Fruit fly (Drosophila melanogaster) whole organism, embryonic: ENCODE measurements around the gene CG10185.

Experiments used
- Asciz ChIP-seq: fragments of 200-800 bp; sonication (Bioruptor generic); optimal IDR thresholded peaks from 2 replicates; lab custom pipeline; 2017; ENCODE audit warnings: missing biosample characterization, mild to moderate bottlenecking, missing genetic modification characterization, missing genetic modification reagents
- Awh ChIP-seq: fragments of 200-800 bp; sonication (Bioruptor generic); IDR thresholded peaks from 2 replicates; pipeline ENCODE4, ENCODE4 v1.3.6; 2022; ENCODE audit warnings: missing biosample characterization, missing genetic modification characterization
- Blimp-1 ChIP-seq: fragments of 200-800 bp; sonication (Bioruptor generic); optimal IDR thresholded peaks from 3 replicates; lab custom pipeline; 2018; ENCODE audit warnings: missing biosample characterization, missing genetic modification characterization, mild to moderate bottlenecking, moderate library complexity, missing genetic modification reagents
- BtbVII ChIP-seq: fragments of 200-800 bp; sonication (Bioruptor generic); optimal IDR thresholded peaks from 3 replicates; lab custom pipeline; 2017; ENCODE audit warnings: missing biosample characterization, mild to moderate bottlenecking, missing genetic modification characterization
- CG10147 ChIP-seq: fragments of 200-800 bp; sonication (Bioruptor generic); optimal IDR thresholded peaks from 2 replicates; lab custom pipeline; 2019; ENCODE audit warnings: missing biosample characterization, mild to moderate bottlenecking, missing genetic modification characterization, moderate library complexity
- CG10431 ChIP-seq: fragments of 200-800 bp; sonication (Bioruptor generic); optimal IDR thresholded peaks from 3 replicates; lab custom pipeline; 2018; ENCODE audit warnings: missing biosample characterization, mild to moderate bottlenecking, missing genetic modification characterization
- CG12071 ChIP-seq: fragments of 200-800 bp; sonication (Bioruptor generic); optimal IDR thresholded peaks from 3 replicates; lab custom pipeline; 2018; ENCODE audit warnings: missing biosample characterization, mild to moderate bottlenecking, missing genetic modification characterization
- CG14710 ChIP-seq: fragments of 200-800 bp; sonication (Bioruptor generic); optimal IDR thresholded peaks from 3 replicates; lab custom pipeline; 2019; ENCODE audit warnings: missing biosample characterization, mild to moderate bottlenecking, missing genetic modification characterization, moderate library complexity
- CG15601 ChIP-seq: fragments of 200-800 bp; sonication (Bioruptor generic); optimal IDR thresholded peaks from 3 replicates; lab custom pipeline; 2019; ENCODE audit warnings: missing biosample characterization, mild to moderate bottlenecking, missing genetic modification characterization, moderate library complexity
- CG18262 ChIP-seq: fragments of 200-800 bp; optimal IDR thresholded peaks from 3 replicates; lab custom pipeline; 2019; ENCODE audit warnings: missing biosample characterization, mild to moderate bottlenecking, missing genetic modification characterization, moderate library complexity
- CG2202 ChIP-seq: fragments of 200-800 bp; sonication (Bioruptor generic); optimal IDR thresholded peaks from 2 replicates; lab custom pipeline; 2018; ENCODE audit warnings: missing biosample characterization, mild to moderate bottlenecking, missing genetic modification characterization
- CG32772 ChIP-seq: fragments of 200-800 bp; sonication (Bioruptor generic); IDR thresholded peaks from 2 replicates; pipeline ENCODE4 v1.3.6; 2022; ENCODE audit warnings: missing biosample characterization, missing genetic modification characterization
- CG33557 ChIP-seq: fragments of 200-800 bp; sonication (Bioruptor generic); optimal IDR thresholded peaks from 2 replicates; lab custom pipeline; 2019; ENCODE audit warnings: missing biosample characterization, mild to moderate bottlenecking, missing genetic modification characterization, moderate library complexity
- CG3726 ChIP-seq: fragments of 200-800 bp; sonication (Bioruptor generic); IDR thresholded peaks from 3 replicates; pipeline ENCODE4, ENCODE4 v1.3.6; 2022; ENCODE audit warnings: missing biosample characterization, missing genetic modification characterization
- CG6765 ChIP-seq: fragments of 200-800 bp; sonication (Bioruptor generic); optimal IDR thresholded peaks from 3 replicates; lab custom pipeline; 2017; ENCODE audit warnings: missing biosample characterization, mild to moderate bottlenecking, missing genetic modification characterization
- CG7556 ChIP-seq: fragments of 200-800 bp; sonication (Bioruptor generic); optimal IDR thresholded peaks from 2 replicates; lab custom pipeline; 2017; ENCODE audit warnings: missing biosample characterization, mild to moderate bottlenecking, missing genetic modification characterization
- Hmx ChIP-seq: fragments of 200-800 bp; sonication (Bioruptor generic); optimal IDR thresholded peaks from 2 replicates; lab custom pipeline; 2016; ENCODE audit warnings: missing biosample characterization, missing genetic modification characterization
- Jarid2 ChIP-seq: fragments of 200-800 bp; sonication (Bioruptor generic); optimal IDR thresholded peaks from 3 replicates; lab custom pipeline; 2017; ENCODE audit warnings: mild to moderate bottlenecking, missing biosample characterization, missing genetic modification reagents, missing genetic modification characterization
- Pdp1 ChIP-seq, 2 experiments: fragments of 200-800 bp; sonication (Bioruptor generic); optimal IDR thresholded peaks; 3 replicates each; lab custom pipeline; 2016; ENCODE audit warnings: missing biosample characterization in 2 of 2, missing genetic modification characterization in 2 of 2, mild to moderate bottlenecking in 1 of 2, moderate library complexity in 1 of 2
- Taf1 ChIP-seq: fragments of 200-800 bp; sonication (Bioruptor generic); IDR thresholded peaks from 2 replicates; pipeline ENCODE4 v1.3.6; 2022; ENCODE audit warnings: missing biosample characterization, missing genetic modification characterization
- Vsx1 ChIP-seq: fragments of 200-800 bp; sonication (Bioruptor generic); optimal IDR thresholded peaks from 2 replicates; lab custom pipeline; 2017; ENCODE audit warnings: missing biosample characterization, mild to moderate bottlenecking, missing genetic modification characterization, missing genetic modification reagents
- abd-A ChIP-seq: fragments of 200-800 bp; sonication (Bioruptor generic); optimal IDR thresholded peaks from 3 replicates; lab custom pipeline; 2019; ENCODE audit warnings: missing biosample characterization, mild to moderate bottlenecking, missing genetic modification characterization, moderate library complexity
- bcd ChIP-seq: fragments of 200-800 bp; sonication (Bioruptor generic); optimal IDR thresholded peaks from 2 replicates; lab custom pipeline; 2017; ENCODE audit warnings: missing biosample characterization, mild to moderate bottlenecking, missing genetic modification characterization
- bsh ChIP-seq, 2 experiments: fragments of 200-800 bp; sonication (Bioruptor generic); optimal IDR thresholded peaks; 2 replicates each; lab custom pipeline; 2017 to 2018; ENCODE audit warnings: mild to moderate bottlenecking in 2 of 2, missing biosample characterization in 2 of 2, missing genetic modification characterization in 2 of 2, moderate library complexity in 1 of 2
- crol ChIP-seq: fragments of 200-800 bp; sonication (Bioruptor generic); IDR thresholded peaks from 2 replicates; pipeline ENCODE4 v1.3.6; 2022; ENCODE audit warnings: missing biosample characterization, missing genetic modification characterization
- disco-r ChIP-seq: fragments of 200-800 bp; sonication (Bioruptor generic); optimal IDR thresholded peaks from 2 replicates; lab custom pipeline; 2016; ENCODE audit warnings: missing biosample characterization, missing genetic modification characterization
- dmrt99B ChIP-seq: fragments of 200-800 bp; sonication (Bioruptor generic); optimal IDR thresholded peaks from 2 replicates; lab custom pipeline; 2018; ENCODE audit warnings: missing biosample characterization, mild to moderate bottlenecking, missing genetic modification characterization, moderate library complexity
- ewg ChIP-seq: fragments of 200-800 bp; sonication (Bioruptor generic); optimal IDR thresholded peaks from 3 replicates; lab custom pipeline; 2017; ENCODE audit warnings: mild to moderate bottlenecking, missing biosample characterization, missing genetic modification reagents, missing genetic modification characterization
- gcm ChIP-seq: fragments of 200-800 bp; sonication (Bioruptor generic); optimal IDR thresholded peaks from 2 replicates; lab custom pipeline; 2019; ENCODE audit warnings: missing biosample characterization, mild to moderate bottlenecking, missing genetic modification characterization, moderate library complexity
- gsb-n ChIP-seq: fragments of 200-800 bp; sonication (Bioruptor generic); optimal IDR thresholded peaks from 3 replicates; lab custom pipeline; 2018; ENCODE audit warnings: missing biosample characterization, mild to moderate bottlenecking, missing genetic modification characterization
- ken ChIP-seq: fragments of 200-800 bp; sonication (Bioruptor generic); IDR thresholded peaks from 3 replicates; pipeline ENCODE4 v1.3.6; 2022; ENCODE audit warnings: missing biosample characterization, missing genetic modification characterization
- kni ChIP-seq: fragments of 200-800 bp; sonication (Bioruptor generic); optimal IDR thresholded peaks from 3 replicates; lab custom pipeline; 2017; ENCODE audit warnings: mild to moderate bottlenecking, missing biosample characterization, missing genetic modification reagents, missing genetic modification characterization
- knrl ChIP-seq: fragments of 200-800 bp; sonication (Bioruptor generic); IDR thresholded peaks from 3 replicates; pipeline ENCODE4 v1.3.6; 2022; ENCODE audit warnings: missing biosample characterization, missing genetic modification characterization; ENCODE audit not compliant: partially characterized antibody
- lola ChIP-seq, 3 experiments: fragments of >200 bp in 2 of 3; fragments of 200-800 bp in 1 of 3; sonication (Bioruptor generic) in 1 of 3; optimal IDR thresholded peaks; 2 replicates each; lab custom pipeline; 2017 to 2019; ENCODE audit warnings: missing biosample characterization in 3 of 3, missing genetic modification characterization in 3 of 3, mild to moderate bottlenecking in 1 of 3, moderate library complexity in 1 of 3
- nerfin-1 ChIP-seq: fragments of 200-800 bp; sonication (Bioruptor generic); optimal IDR thresholded peaks from 3 replicates; lab custom pipeline; 2019; ENCODE audit warnings: missing biosample characterization, mild to moderate bottlenecking, missing genetic modification characterization, moderate library complexity
- nerfin-2 ChIP-seq: fragments of 200-800 bp; sonication (Bioruptor generic); IDR thresholded peaks from 2 replicates; pipeline ENCODE4 v1.3.6; 2022; ENCODE audit warnings: missing biosample characterization, missing genetic modification characterization; ENCODE audit not compliant: partially characterized antibody
- oc ChIP-seq: fragments of 200-800 bp; sonication (Bioruptor generic); optimal IDR thresholded peaks from 2 replicates; lab custom pipeline; 2018; ENCODE audit warnings: missing biosample characterization, mild to moderate bottlenecking, missing genetic modification characterization, moderate library complexity
- otp ChIP-seq: fragments of 200-800 bp; sonication (Bioruptor generic); IDR thresholded peaks from 3 replicates; pipeline ENCODE4, ENCODE4 v1.3.6; 2022; ENCODE audit warnings: missing biosample characterization, missing genetic modification characterization
- pros ChIP-seq: fragments of 200-800 bp; sonication (Bioruptor generic); optimal IDR thresholded peaks from 3 replicates; lab custom pipeline; 2019; ENCODE audit warnings: missing biosample characterization, mild to moderate bottlenecking, missing genetic modification characterization, moderate library complexity
- ro ChIP-seq: fragments of 200-800 bp; sonication (Bioruptor generic); IDR thresholded peaks from 2 replicates; pipeline ENCODE4 v1.3.6; 2022; ENCODE audit warnings: missing biosample characterization, missing genetic modification characterization
- row ChIP-seq: fragments of 200-800 bp; sonication (Bioruptor generic); IDR thresholded peaks from 3 replicates; pipeline ENCODE4 v1.3.6; 2022; ENCODE audit warnings: missing biosample characterization, missing genetic modification characterization
- schlank ChIP-seq: fragments of 200-800 bp; sonication (Bioruptor generic); optimal IDR thresholded peaks from 2 replicates; lab custom pipeline; 2018; ENCODE audit warnings: missing biosample characterization, mild to moderate bottlenecking, missing genetic modification characterization
- sd ChIP-seq: fragments of 200-800 bp; sonication (Bioruptor generic); optimal IDR thresholded peaks from 3 replicates; lab custom pipeline; 2018; ENCODE audit warnings: missing biosample characterization, mild to moderate bottlenecking, missing genetic modification characterization, moderate library complexity
- sens ChIP-seq: fragments of 200-800 bp; sonication (Bioruptor generic); peaks from one replicate; lab custom pipeline; 2016; ENCODE audit warnings: missing biosample characterization, missing genetic modification characterization
- tup ChIP-seq: fragments of 200-800 bp; sonication (Bioruptor generic); optimal IDR thresholded peaks from 2 replicates; lab custom pipeline; 2016; ENCODE audit warnings: missing biosample characterization, mild to moderate bottlenecking, missing genetic modification characterization, moderate library complexity
- vfl ChIP-seq: fragments of 200-800 bp; sonication (Bioruptor generic); optimal IDR thresholded peaks from 2 replicates; lab custom pipeline; 2016; ENCODE audit warnings: missing biosample characterization, missing genetic modification characterization
- vvl ChIP-seq: fragments of 200-800 bp; sonication (Bioruptor generic); IDR thresholded peaks from 2 replicates; pipeline ENCODE4 v1.3.6; 2022; ENCODE audit warnings: missing biosample characterization, missing genetic modification characterization

The CG10185 gene

dm6 chr3R:16082384-16082783, 15.0 kb upstream of the CG10185 start:
- peak in 1 of 2 experiments; percentile 93 for TF ChIP-seq Pdp1 (GFP tag; optimal IDR thresholded peaks at IDR 0.05; lab: Kevin White, UChicago)
- peak; percentile 2 for TF ChIP-seq gcm
- peak; percentile 1 for TF ChIP-seq CG14710 (tag; lab: Kevin White, UChicago)
- TF ChIP-seq CG18262 (tag; lab: Kevin White, UChicago), result peak; percentile 22
- TF ChIP-seq CG10431 (GFP tag; lab: Kevin White, UChicago), result peak; percentile 46
- peak; percentile 72 for TF ChIP-seq CG33557 (GFP tag; lab: Kevin White, UChicago)
- peak in 1 of 2 experiments; percentile 32 for TF ChIP-seq bsh (GFP tag; optimal IDR thresholded peaks at IDR 0.05; lab: Kevin White, UChicago)
- TF ChIP-seq CG6765 (GFP tag; lab: Kevin White, UChicago), result no peak
- no peak for TF ChIP-seq Jarid2 (GFP tag; lab: Kevin White, UChicago)
- TF ChIP-seq lola (GFP tag; optimal IDR thresholded peaks at IDR 0.05; lab: Kevin White, UChicago), result peak in 1 of 3 experiments; percentile 3
- peak; percentile 49 for TF ChIP-seq gsb-n
- TF ChIP-seq ken (GFP tag; lab: Robert Waterston, UW), result 0 out of 3 replicates have a peak, but pooled peaks have one; percentile 21
- TF ChIP-seq abd-A (tag; lab: Kevin White, UChicago), result peak; percentile 43
- peak; percentile 81 for TF ChIP-seq Awh (GFP tag; lab: Robert Waterston, UW)
- no peak for TF ChIP-seq BtbVII
- peak; percentile 30; the same call in 1 of the 2 replicates for TF ChIP-seq crol
- TF ChIP-seq sd (tag; lab: Kevin White, UChicago), result peak; percentile 5
- no peak for TF ChIP-seq knrl (GFP tag; lab: Robert Waterston, UW)
- TF ChIP-seq Blimp-1, result peak; percentile 100
- TF ChIP-seq Taf1, result no peak
- TF ChIP-seq kni (GFP tag; lab: Kevin White, UChicago), result peak; percentile 85
- TF ChIP-seq Vsx1 (GFP tag; lab: Kevin White, UChicago), result peak; percentile 50
- TF ChIP-seq CG12071 (GFP tag; lab: Kevin White, UChicago), result no peak
- peak; percentile 21 for TF ChIP-seq CG2202
- TF ChIP-seq oc (tag; lab: Kevin White, UChicago), result peak; percentile 39
- 0 out of 2 replicates have a peak, but pooled peaks have one; percentile 31 for TF ChIP-seq vvl
- peak; percentile 25 for TF ChIP-seq CG15601 (tag; lab: Kevin White, UChicago)
- TF ChIP-seq tup (GFP tag; lab: Kevin White, UChicago), result no peak
- TF ChIP-seq, all 482 proteins: peak for 21

dm6 chr3R:16080942-16081589, 13.7 kb upstream of the CG10185 start, which contains the start of gene CG32855:
Gene CG32855 (minus strand): TSS chr3R:16080992.
- TF ChIP-seq nerfin-1, result no peak
- TF ChIP-seq ro (GFP tag; lab: Robert Waterston, UW), result no peak
- TF ChIP-seq otp, result peak; percentile 42; the same call in 1 of the 3 replicates
- no peak for TF ChIP-seq bcd (GFP tag; lab: Kevin White, UChicago)
- TF ChIP-seq gsb-n, result peak; percentile 75
- peak; percentile 7 for TF ChIP-seq oc (tag; lab: Kevin White, UChicago)
- TF ChIP-seq sens (GFP tag; lab: Kevin White, UChicago), result peak; percentile 77
- no peak for TF ChIP-seq ewg (GFP tag; lab: Kevin White, UChicago)
- peak; percentile 38 for TF ChIP-seq dmrt99B (tag; lab: Kevin White, UChicago)
- no peak for TF ChIP-seq schlank
- no peak for TF ChIP-seq disco-r (GFP tag; lab: Kevin White, UChicago)
- no peak for TF ChIP-seq Hmx (GFP tag; lab: Kevin White, UChicago)
- TF ChIP-seq knrl (GFP tag; lab: Robert Waterston, UW), result no peak
- 0 out of 3 replicates have a peak, but pooled peaks have one; percentile 15 for TF ChIP-seq row (GFP tag; lab: Robert Waterston, UW)
- no peak for TF ChIP-seq nerfin-2 (GFP tag; lab: Robert Waterston, UW)
- TF ChIP-seq CG3726 (GFP tag; lab: Robert Waterston, UW), result no peak
- no peak for TF ChIP-seq pros (GFP tag; lab: Kevin White, UChicago)
- TF ChIP-seq Asciz (GFP tag; lab: Kevin White, UChicago), result peak; percentile 7
- TF ChIP-seq CG10147, result no peak
- no peak for TF ChIP-seq CG32772 (GFP tag; lab: Robert Waterston, UW)
- TF ChIP-seq vfl (GFP tag; lab: Kevin White, UChicago), result no peak
- no peak for TF ChIP-seq CG7556 (GFP tag; lab: Kevin White, UChicago)
